Worm (Caenorhabditis elegans) whole organism, late embryonic: ENCODE results near the gene melo-3.

ENCODE experiments used
- K02D7.2 ChIP-seq: sonication (generic microtip); optimal IDR thresholded peaks from 2 replicates; lab custom pipeline; 2017; ENCODE audit warnings: mild to moderate bottlenecking, missing genetic modification characterization, missing compliant biosample characterization
- T23F11.4 ChIP-seq: fragments of 200-800 bp; sonication (Bioruptor generic); optimal IDR thresholded peaks from 2 replicates; lab custom pipeline; 2018; ENCODE audit warnings: mild to moderate bottlenecking, missing genetic modification characterization, missing compliant biosample characterization
- Y22D7AL.16 ChIP-seq: sonication (generic microtip); optimal IDR thresholded peaks from 2 replicates; lab custom pipeline; 2016; ENCODE audit warnings: missing genetic modification characterization, missing compliant biosample characterization
- ahr-1 ChIP-seq: sonication (generic microtip); optimal IDR thresholded peaks from 2 replicates; lab custom pipeline; 2016; ENCODE audit warnings: missing genetic modification characterization, missing compliant biosample characterization
- ceh-18 ChIP-seq: sonication (generic microtip); optimal IDR thresholded peaks from 2 replicates; lab custom pipeline; 2016; ENCODE audit warnings: missing genetic modification characterization, missing compliant biosample characterization
- ceh-22 ChIP-seq: sonication (generic microtip); optimal IDR thresholded peaks from 2 replicates; lab custom pipeline; 2017; ENCODE audit warnings: missing biosample characterization, missing genetic modification characterization
- ceh-24 ChIP-seq: sonication (generic microtip); optimal IDR thresholded peaks from 2 replicates; lab custom pipeline; 2016; ENCODE audit warnings: mild to moderate bottlenecking, missing genetic modification characterization, missing compliant biosample characterization
- ceh-30 ChIP-seq: fragments of 150-350 bp; optimal IDR thresholded peaks from 2 replicates; lab custom pipeline; 2014; ENCODE audit warnings: missing biosample characterization, missing genetic modification characterization
- ceh-34 ChIP-seq: sonication (generic microtip); optimal IDR thresholded peaks from 2 replicates; lab custom pipeline; 2016; ENCODE audit warnings: mild to moderate bottlenecking, missing genetic modification characterization, missing compliant biosample characterization
- ceh-6 ChIP-seq: fragments of 200-800 bp; sonication (Bioruptor generic); optimal IDR thresholded peaks from 2 replicates; lab custom pipeline; 2018; ENCODE audit warnings: mild to moderate bottlenecking, missing genetic modification characterization, missing compliant biosample characterization
- ceh-9 ChIP-seq: sonication (generic microtip); optimal IDR thresholded peaks from 2 replicates; lab custom pipeline; 2016; ENCODE audit warnings: mild to moderate bottlenecking, missing genetic modification characterization, inconsistent platforms, missing compliant biosample characterization
- che-1 ChIP-seq: sonication (generic microtip); optimal IDR thresholded peaks from 2 replicates; lab custom pipeline; 2016; ENCODE audit warnings: mild to moderate bottlenecking, missing genetic modification characterization, missing compliant biosample characterization
- dmd-4 ChIP-seq: sonication (generic microtip); optimal IDR thresholded peaks from 2 replicates; lab custom pipeline; 2016; ENCODE audit warnings: borderline replicate concordance, missing genetic modification characterization, missing compliant biosample characterization
- dve-1 ChIP-seq: sonication (generic microtip); optimal IDR thresholded peaks from 2 replicates; lab custom pipeline; 2017; ENCODE audit warnings: antibody characterized with exemption, mild to moderate bottlenecking, missing genetic modification characterization, missing compliant biosample characterization
- elt-2 ChIP-seq: sonication (generic microtip); optimal IDR thresholded peaks from 2 replicates; lab custom pipeline; 2016; ENCODE audit warnings: missing genetic modification reagents, missing genetic modification characterization, missing compliant biosample characterization
- fkh-10 ChIP-seq: fragments of 150-350 bp; optimal IDR thresholded peaks from 2 replicates; lab custom pipeline; 2014; ENCODE audit warnings: missing biosample characterization, missing genetic modification reagents, missing genetic modification characterization
- gmeb-2 ChIP-seq: sonication (generic microtip); optimal IDR thresholded peaks from 2 replicates; lab custom pipeline; 2016; ENCODE audit warnings: missing genetic modification characterization, inconsistent platforms, missing compliant biosample characterization
- hlh-13 ChIP-seq: fragments of 200-800 bp; sonication (Bioruptor generic); optimal IDR thresholded peaks from 2 replicates; lab custom pipeline; 2018; ENCODE audit warnings: mild to moderate bottlenecking, missing genetic modification characterization, missing compliant biosample characterization
- hlh-15 ChIP-seq: sonication (generic microtip); optimal IDR thresholded peaks from 2 replicates; lab custom pipeline; 2016; ENCODE audit warnings: missing genetic modification characterization, missing compliant biosample characterization
- hlh-30 ChIP-seq: sonication (generic microtip); optimal IDR thresholded peaks from 2 replicates; lab custom pipeline; 2017; ENCODE audit warnings: antibody characterized with exemption, missing genetic modification characterization, missing compliant biosample characterization; ENCODE audit not compliant: insufficient read depth
- hlh-8 ChIP-seq: sonication (generic microtip); optimal IDR thresholded peaks from 2 replicates; lab custom pipeline; 2016; ENCODE audit warnings: missing genotype, missing genetic modification characterization, missing compliant biosample characterization
- lim-6 ChIP-seq: sonication (generic microtip); optimal IDR thresholded peaks from 2 replicates; lab custom pipeline; 2016; ENCODE audit warnings: missing genetic modification characterization, missing compliant biosample characterization
- lin-11 ChIP-seq: fragments of 200-800 bp; sonication (Bioruptor generic); optimal IDR thresholded peaks from 2 replicates; lab custom pipeline; 2018; ENCODE audit warnings: mild to moderate bottlenecking, missing genetic modification characterization, missing compliant biosample characterization
- madf-2 ChIP-seq: sonication (generic microtip); optimal IDR thresholded peaks from 2 replicates; lab custom pipeline; 2017; ENCODE audit warnings: missing genetic modification characterization, missing compliant biosample characterization
- mec-3 ChIP-seq: sonication (generic microtip); optimal IDR thresholded peaks from 2 replicates; lab custom pipeline; 2016; ENCODE audit warnings: borderline replicate concordance, missing genetic modification characterization, missing compliant biosample characterization
- nfya-1 ChIP-seq: sonication (generic microtip); optimal IDR thresholded peaks from 2 replicates; lab custom pipeline; 2017; ENCODE audit warnings: missing genetic modification characterization, mild to moderate bottlenecking, missing compliant biosample characterization, antibody characterized with exemption, moderate library complexity
- nhr-11 ChIP-seq: fragments of 150-350 bp; optimal IDR thresholded peaks from 2 replicates; lab custom pipeline; 2014; ENCODE audit warnings: missing biosample characterization, missing genetic modification characterization
- nhr-232 ChIP-seq: sonication (generic microtip); optimal IDR thresholded peaks from 2 replicates; lab custom pipeline; 2016; ENCODE audit warnings: missing genetic modification characterization, missing compliant biosample characterization
- npax-4 ChIP-seq: sonication (generic microtip); optimal IDR thresholded peaks from 2 replicates; lab custom pipeline; 2016; ENCODE audit warnings: missing genetic modification characterization, missing compliant biosample characterization
- odd-2 ChIP-seq: sonication (generic microtip); optimal IDR thresholded peaks from 2 replicates; lab custom pipeline; 2017; ENCODE audit warnings: antibody characterized with exemption, mild to moderate bottlenecking, missing genetic modification characterization, missing compliant biosample characterization
- pax-1 ChIP-seq: fragments of 150-350 bp; optimal IDR thresholded peaks from 2 replicates; lab custom pipeline; 2014; ENCODE audit warnings: missing biosample characterization, missing genetic modification characterization
- pha-2 ChIP-seq: sonication (generic microtip); optimal IDR thresholded peaks from 2 replicates; lab custom pipeline; 2017; ENCODE audit warnings: mild to moderate bottlenecking, missing genetic modification characterization, missing compliant biosample characterization
- pros-1 ChIP-seq: fragments of 150-350 bp; optimal IDR thresholded peaks from 2 replicates; lab custom pipeline; 2014; ENCODE audit warnings: missing biosample characterization, missing genetic modification reagents, missing genetic modification characterization
- ref-2 ChIP-seq: sonication (generic microtip); optimal IDR thresholded peaks from 2 replicates; lab custom pipeline; 2016; ENCODE audit warnings: missing genetic modification characterization, missing compliant biosample characterization
- rnt-1 ChIP-seq: sonication (generic microtip); optimal IDR thresholded peaks from 2 replicates; lab custom pipeline; 2016; ENCODE audit warnings: missing genetic modification characterization, missing compliant biosample characterization
- sdc-2 ChIP-seq: sonication (generic microtip); optimal IDR thresholded peaks from 2 replicates; lab custom pipeline; 2016; ENCODE audit warnings: missing genotype, missing genetic modification characterization, missing compliant biosample characterization
- sox-2 ChIP-seq: fragments of 200-800 bp; sonication (Bioruptor generic); IDR thresholded peaks from 2 replicates; pipeline ENCODE4 v1.3.6; 2022; ENCODE audit warnings: missing genetic modification reagents, missing genetic modification characterization, missing compliant biosample characterization
- sox-4 ChIP-seq: sonication (generic microtip); optimal IDR thresholded peaks from 2 replicates; lab custom pipeline; 2017; ENCODE audit warnings: mild to moderate bottlenecking, missing genetic modification characterization, inconsistent platforms, missing compliant biosample characterization
- tbx-2 ChIP-seq: sonication (generic microtip); optimal IDR thresholded peaks from 2 replicates; lab custom pipeline; 2016; ENCODE audit warnings: missing genetic modification characterization, missing compliant biosample characterization
- tbx-7 ChIP-seq: sonication (generic microtip); optimal IDR thresholded peaks from 2 replicates; lab custom pipeline; 2016; ENCODE audit warnings: missing genotype, missing genetic modification characterization, missing compliant biosample characterization
- ttx-3 ChIP-seq: sonication (generic microtip); optimal IDR thresholded peaks from 2 replicates; lab custom pipeline; 2016; ENCODE audit warnings: missing genetic modification reagents, missing genetic modification characterization, missing compliant biosample characterization
- unc-42 ChIP-seq: sonication (generic microtip); optimal IDR thresholded peaks from 2 replicates; lab custom pipeline; 2016; ENCODE audit warnings: missing genotype, missing genetic modification characterization, missing compliant biosample characterization
- zip-5 ChIP-seq: sonication (generic microtip); optimal IDR thresholded peaks from 2 replicates; lab custom pipeline; 2016; ENCODE audit warnings: missing genetic modification characterization, missing compliant biosample characterization

The melo-3 gene

DNA sequence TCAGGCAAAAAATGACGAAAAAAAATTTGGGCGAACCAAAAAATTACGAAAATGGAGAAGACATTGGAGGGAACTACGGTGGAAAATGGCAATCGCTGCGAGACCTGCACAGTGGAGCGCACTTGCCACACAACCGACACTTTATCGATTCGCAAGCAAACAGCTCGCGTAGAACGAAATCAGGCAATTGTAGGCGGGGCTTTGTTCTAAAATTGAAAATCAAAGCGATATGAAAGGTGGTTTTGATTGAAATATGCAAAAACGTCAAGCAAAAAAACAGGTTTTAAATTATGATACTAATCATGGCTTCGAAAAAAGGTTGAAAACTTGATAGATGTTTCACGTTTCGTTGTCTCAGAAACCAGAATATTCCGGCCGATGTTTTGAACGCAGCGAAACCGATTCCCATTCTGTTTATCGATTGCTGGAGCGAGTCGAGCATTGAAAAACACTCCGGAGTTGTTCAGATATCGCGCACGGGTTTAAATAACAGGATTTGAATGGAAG lies 34.4 kb downstream of the melo-3 start, which contains the start of the genes fib-1 and mut-15 (continued):
- peak; percentile 95 for TF ChIP-seq rnt-1
- TF ChIP-seq hlh-8: peak; percentile 77
- TF ChIP-seq ceh-18: peak; percentile 97
- TF ChIP-seq sdc-2: peak; percentile 65
- peak; percentile 81 for TF ChIP-seq ahr-1
- TF ChIP-seq mec-3 (tag; lab: Kevin White, UChicago): peak; percentile 94
- TF ChIP-seq zip-5 (tag; lab: Kevin White, UChicago): peak; percentile 93
- no peak for TF ChIP-seq hlh-30 (tag; lab: Kevin White, UChicago)
- no peak for TF ChIP-seq ceh-30 (tag; lab: Kevin White, UChicago)
- peak; percentile 95 for TF ChIP-seq lim-6 (tag; lab: Kevin White, UChicago)
- peak; percentile 2 for TF ChIP-seq hlh-13 (GFP tag; lab: Kevin White, UChicago)
- peak; percentile 60 for TF ChIP-seq pax-1 (tag; lab: Kevin White, UChicago)
- TF ChIP-seq pros-1 (tag; lab: Kevin White, UChicago): peak; percentile 3
- TF ChIP-seq tbx-7: peak; percentile 89
- TF ChIP-seq sox-2 (GFP tag; lab: Robert Waterston, UW): no peak
- TF ChIP-seq ceh-6: peak; percentile 30
- peak; percentile 98 for TF ChIP-seq tbx-2 (tag; lab: Kevin White, UChicago)
- TF ChIP-seq lin-11 (tag; lab: Kevin White, UChicago): no peak
- TF ChIP-seq ceh-24 (tag; lab: Kevin White, UChicago): no peak
- peak; percentile 87 for TF ChIP-seq elt-2 (tag; lab: Kevin White, UChicago)
- TF ChIP-seq ceh-22 (tag; lab: Kevin White, UChicago): no peak
- TF ChIP-seq madf-2 (tag; lab: Kevin White, UChicago): peak; percentile 40
- no peak for TF ChIP-seq K02D7.2 (tag; lab: Kevin White, UChicago)
- TF ChIP-seq ceh-34 (tag; lab: Kevin White, UChicago): peak; percentile 96
- peak; percentile 91 for TF ChIP-seq unc-42 (tag; lab: Kevin White, UChicago)
- peak; percentile 23 for TF ChIP-seq T23F11.4 (GFP tag; lab: Kevin White, UChicago)
- peak; percentile 86 for TF ChIP-seq nfya-1
- peak; percentile 19 for TF ChIP-seq dmd-4 (tag; lab: Kevin White, UChicago)
- no peak for TF ChIP-seq Y22D7AL.16 (tag; lab: Kevin White, UChicago)
- TF ChIP-seq pha-2: peak; percentile 51
- TF ChIP-seq ceh-9 (tag; lab: Kevin White, UChicago): no peak
- no peak for TF ChIP-seq nhr-11 (tag; lab: Kevin White, UChicago)
- peak; percentile 67 for TF ChIP-seq dve-1
- TF ChIP-seq odd-2 (tag; lab: Kevin White, UChicago): no peak
- no peak for TF ChIP-seq gmeb-2 (tag; lab: Kevin White, UChicago)
- peak; percentile 21 for TF ChIP-seq sox-4 (tag; lab: Kevin White, UChicago)
- TF ChIP-seq fkh-10 (GFP tag; lab: Kevin White, UChicago): no peak
- no peak for TF ChIP-seq nhr-232 (tag; lab: Kevin White, UChicago)

DNA sequence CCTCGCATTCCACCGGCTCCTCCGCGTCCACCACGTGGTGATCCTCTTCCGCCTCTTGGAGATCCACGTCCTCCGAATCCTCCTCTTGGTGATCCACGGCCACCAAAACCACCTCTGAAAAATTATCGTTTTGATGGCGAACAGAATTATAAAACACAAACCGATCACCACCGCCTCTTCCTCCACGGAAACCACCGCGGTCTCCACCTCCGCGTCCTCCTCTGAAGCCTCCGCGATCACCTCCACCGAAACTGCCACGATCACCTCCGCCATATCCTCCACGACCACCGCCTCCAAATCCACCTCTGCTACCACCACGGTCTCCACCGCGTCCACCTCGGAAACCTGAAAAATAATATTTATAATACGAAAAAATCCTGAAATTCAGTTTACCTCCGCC lies 35.1 kb downstream of the melo-3 start:
- TF ChIP-seq hlh-13 (GFP tag; lab: Kevin White, UChicago) (no peak), odd-2 (tag; lab: Kevin White, UChicago) (no peak), che-1 (tag; lab: Kevin White, UChicago) (no peak), hlh-15 (tag; lab: Kevin White, UChicago) (no peak), npax-4 (no peak), ref-2 (tag; lab: Kevin White, UChicago) (no peak), tbx-2 (tag; lab: Kevin White, UChicago) (no peak), ttx-3 (tag; lab: Kevin White, UChicago) (no peak), rnt-1 (no peak), lim-6 (tag; lab: Kevin White, UChicago) (no peak), T23F11.4 (GFP tag; lab: Kevin White, UChicago) (no peak), mec-3 (tag; lab: Kevin White, UChicago) (no peak)
